Fruit fly (Drosophila melanogaster) whole organism, larva: ENCODE data around the gene scpr-C.

Source experiments
- noc ChIP-seq: fragments of 200-800 bp; sonication (Bioruptor generic); optimal IDR thresholded peaks from 3 replicates; lab custom pipeline; 2019; ENCODE audit warnings: missing biosample characterization, mild to moderate bottlenecking, missing genetic modification characterization, moderate library complexity

Gene scpr-C

dm6 chr3R:11225220-11225619 is at the start of gene scpr-C:
scpr-C (plus strand) TSS chr3R:11225520.
- TF ChIP-seq noc (tag; lab: Kevin White, UChicago) = no peak

DNA sequence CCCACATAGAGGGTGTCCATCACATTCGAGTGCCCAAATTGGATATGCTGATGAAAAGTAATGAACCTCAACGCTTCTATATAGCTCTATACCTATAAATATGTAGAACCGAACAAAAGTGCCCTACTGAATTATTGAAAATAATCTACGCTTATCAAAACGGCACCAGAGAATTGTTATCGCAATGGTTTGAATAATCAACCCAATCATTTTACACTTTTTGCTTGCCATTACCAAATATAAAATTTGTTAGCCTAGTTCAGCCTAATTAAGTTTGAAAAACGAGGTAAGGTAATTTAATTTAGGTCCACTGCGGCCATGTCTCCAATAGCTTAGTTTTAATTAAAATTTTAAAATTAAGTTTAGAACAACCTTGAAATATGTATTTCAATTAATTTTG is 49.5 kb upstream of the scpr-C start:
- TF ChIP-seq noc (tag; lab: Kevin White, UChicago) = no peak

DNA sequence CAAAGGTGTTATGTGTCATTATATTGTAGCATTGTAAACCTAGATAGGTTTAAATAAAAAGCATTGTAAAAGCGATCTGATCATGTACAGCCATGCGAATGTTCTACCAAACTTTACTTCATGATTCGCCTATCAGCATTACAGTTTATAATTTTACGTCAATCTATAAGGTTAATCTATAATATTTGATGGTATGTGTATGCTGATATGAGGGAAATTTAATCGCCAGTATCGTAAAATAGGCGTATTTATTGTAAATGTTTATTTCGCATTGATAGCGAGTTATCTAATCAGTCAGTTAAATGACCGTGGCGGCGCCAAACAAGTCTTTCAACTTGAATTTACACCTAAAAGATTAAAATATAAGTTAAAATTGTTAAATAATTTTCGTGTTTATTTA is 47.7 kb upstream of the scpr-C start:
- TF ChIP-seq noc (tag; lab: Kevin White, UChicago) = no peak

dm6 chr3R:11178300-11178699 is 47.0 kb upstream of the scpr-C start:
- TF ChIP-seq noc (tag; lab: Kevin White, UChicago) = no peak

DNA sequence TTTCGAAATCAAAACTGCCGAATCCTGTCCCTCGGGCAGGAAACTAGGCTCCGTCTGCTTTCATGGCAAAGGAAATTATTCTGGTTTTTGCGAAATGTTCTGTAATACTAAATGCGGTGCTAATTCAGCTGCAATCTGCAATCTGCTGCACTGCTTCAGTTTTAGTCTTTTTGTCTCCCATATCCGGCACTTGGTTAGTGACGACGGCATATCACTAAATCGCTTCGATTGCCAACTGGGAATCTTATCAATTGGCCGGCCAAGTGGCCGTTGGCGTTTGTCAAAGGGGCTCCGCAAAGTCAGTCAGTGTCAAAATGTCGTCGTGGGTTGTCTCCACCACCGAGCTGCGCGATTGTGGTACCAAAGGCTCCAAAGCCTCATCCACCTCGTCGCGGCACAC is 29.5 kb upstream of the scpr-C start, which contains the start of gene CG18577:
CG18577 (plus strand) TSS at position 301 of the 400 bp plus-strand sequence.
- no peak for TF ChIP-seq noc (tag; lab: Kevin White, UChicago)

DNA sequence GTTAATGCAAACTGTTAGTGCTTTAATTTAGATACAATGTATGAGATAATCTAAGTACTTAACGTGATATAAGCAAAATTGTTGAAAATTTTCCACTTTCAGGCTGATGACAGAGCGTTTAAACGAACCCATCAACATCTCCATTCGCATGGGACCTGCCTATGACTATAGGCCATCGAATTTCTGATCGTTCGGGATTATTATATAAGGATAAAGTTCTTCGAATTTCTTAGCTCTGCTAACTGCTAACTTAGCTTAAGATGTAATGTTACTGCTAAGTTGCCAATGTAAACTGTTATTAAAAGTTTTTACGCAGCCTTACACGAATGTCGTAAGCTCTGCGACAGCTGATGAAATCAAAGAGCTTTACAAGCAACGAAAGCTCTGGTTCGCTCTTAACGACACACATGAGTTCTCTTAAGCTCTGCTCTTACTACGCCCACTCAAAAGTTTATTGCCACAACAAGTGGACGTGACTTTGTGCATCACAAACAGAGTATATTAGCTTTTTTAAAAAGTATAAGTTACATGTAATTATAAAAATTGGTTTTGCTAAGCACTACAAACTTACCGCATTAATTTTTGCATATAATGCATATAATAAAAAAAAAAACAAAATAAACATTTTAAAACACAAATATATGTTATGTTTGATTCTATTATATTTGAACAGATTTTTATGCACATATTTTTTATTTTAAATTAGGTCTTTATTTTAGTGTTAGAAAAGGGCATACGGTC is 28.5 kb upstream of the scpr-C start:
- TF ChIP-seq noc (tag; lab: Kevin White, UChicago) = peak; percentile 98

DNA sequence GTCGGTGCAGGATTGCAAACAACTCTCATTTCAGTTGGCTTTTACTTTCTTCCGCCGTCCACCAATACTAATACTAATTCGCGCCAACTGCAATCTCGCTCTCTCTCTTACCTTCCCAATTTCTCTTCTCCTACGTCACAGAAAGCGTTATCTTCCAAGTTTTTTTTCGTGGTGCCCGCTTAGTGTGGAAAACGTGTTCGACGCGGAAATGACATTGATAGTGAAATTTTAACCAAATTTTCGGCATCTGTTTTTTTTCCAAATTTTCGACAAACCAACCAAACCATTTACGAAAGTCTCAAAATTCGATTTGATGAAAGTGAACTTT is 28.0 kb upstream of the scpr-C start, which contains the start of gene cu:
cu (plus strand) TSS at position 204 of the 328 bp plus-strand sequence.
- TF ChIP-seq noc (tag; lab: Kevin White, UChicago) = no peak

DNA sequence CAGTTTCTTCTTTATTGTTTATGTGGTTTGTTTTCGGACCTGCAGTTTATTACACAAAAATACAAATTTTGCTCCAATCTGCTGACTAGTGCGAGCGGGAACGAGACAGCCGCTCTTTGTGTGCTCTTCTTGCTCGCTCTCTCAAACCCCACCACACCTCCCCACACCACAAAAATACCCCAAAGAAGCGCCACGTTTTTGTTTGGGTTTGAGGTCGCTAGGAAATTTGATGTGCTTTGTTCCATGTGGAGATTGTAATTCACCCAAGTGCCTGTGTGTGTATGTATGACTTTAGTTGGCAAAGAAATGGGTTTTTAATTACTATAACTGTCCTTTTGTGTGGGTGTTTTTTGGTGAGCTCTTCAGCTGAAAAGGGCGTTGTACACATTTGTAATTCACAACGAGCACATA is 27.3 kb upstream of the scpr-C start:
- TF ChIP-seq noc (tag; lab: Kevin White, UChicago) = peak; percentile 34

dm6 chr3R:11199227-11199835 is 26.0 kb upstream of the scpr-C start:
- peak; percentile 71 for TF ChIP-seq noc (tag; lab: Kevin White, UChicago)

DNA sequence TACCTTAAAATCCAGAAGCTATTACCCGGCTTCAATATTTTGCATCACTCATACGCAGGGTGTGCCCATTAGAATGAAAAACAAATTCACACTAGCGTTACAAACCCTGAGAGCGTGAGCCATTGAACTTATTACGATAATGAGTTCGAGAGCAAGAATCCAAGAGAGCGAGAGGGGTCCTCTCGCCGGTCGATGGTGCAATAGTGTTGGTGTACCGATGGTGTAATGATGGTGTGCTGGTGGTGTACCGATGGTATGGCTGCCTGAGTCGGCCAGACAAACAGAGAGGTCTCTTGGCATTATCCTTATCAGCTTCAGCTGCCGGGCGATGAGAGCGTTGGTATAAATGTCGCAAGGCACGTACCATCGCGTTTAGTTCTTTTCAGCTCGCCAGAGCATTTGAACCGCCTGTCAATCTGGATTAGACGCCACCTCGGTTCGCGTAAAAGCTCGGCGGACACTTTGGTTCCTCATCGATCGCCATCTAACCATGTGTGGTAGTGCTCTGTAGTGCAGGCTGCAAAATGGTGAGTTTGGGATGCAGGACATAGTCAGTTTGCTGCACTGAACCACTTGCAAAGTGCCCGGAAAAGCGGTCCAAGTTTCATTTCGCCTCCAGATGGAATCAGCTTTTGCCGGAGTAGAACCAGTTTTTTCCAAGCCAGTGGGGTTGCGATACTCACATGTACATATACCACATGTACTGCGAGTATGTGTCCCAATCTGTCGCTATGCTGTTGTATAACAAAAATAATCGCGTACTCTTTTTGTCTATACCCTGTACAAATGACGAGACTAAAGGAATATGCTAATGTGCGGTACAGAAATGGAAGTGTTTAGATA is 25.1 kb upstream of the scpr-C start:
- no peak for TF ChIP-seq noc (tag; lab: Kevin White, UChicago)

dm6 chr3R:11200885-11201421 is 24.4 kb upstream of the scpr-C start:
- peak; percentile 94 for TF ChIP-seq noc (tag; lab: Kevin White, UChicago)

DNA sequence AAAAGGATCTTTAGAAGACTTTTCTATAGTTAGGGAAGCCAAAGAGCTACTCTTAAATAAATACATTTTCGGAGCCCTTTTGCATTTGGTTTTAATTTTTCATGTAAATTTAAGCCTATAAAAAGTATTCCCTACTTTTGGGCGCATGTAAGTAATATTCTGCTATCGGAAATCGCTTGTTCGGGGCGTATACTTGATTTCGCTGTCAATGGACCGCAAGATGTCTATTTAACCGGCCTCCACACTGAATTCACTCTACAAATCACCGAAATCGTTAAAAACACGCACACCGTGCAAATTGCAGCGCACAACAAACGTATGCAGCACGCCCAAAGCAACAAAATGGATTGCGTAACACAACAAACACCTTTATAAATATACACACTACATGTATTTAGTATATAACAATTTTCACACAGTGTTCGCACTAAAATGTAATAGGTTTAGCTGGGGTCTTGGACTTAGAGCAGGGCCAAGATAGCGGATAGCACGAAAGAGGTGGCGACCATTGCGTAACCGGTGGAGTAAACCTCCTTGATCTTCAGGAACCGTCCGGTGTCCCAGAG is 16.5 kb upstream of the scpr-C start:
- no peak for TF ChIP-seq noc (tag; lab: Kevin White, UChicago)

- peak; percentile 63 for TF ChIP-seq noc (tag; lab: Kevin White, UChicago)
Observed at dm6 chr3R:11209801-11210402, 15.4 kb upstream of the scpr-C start, which contains the start of the genes SdhC and Tctp. SdhC (minus strand) TSS chr3R:11209849. Tctp (plus strand) TSS chr3R:11210247.

dm6 chr3R:11211291-11212061 is 13.8 kb upstream of the scpr-C start:
- peak; percentile 68 for TF ChIP-seq noc (tag; lab: Kevin White, UChicago)
